Fruit fly (Drosophila melanogaster): ENCODE results near the gene mura.

Gene mura

dm6 chr3R:9493627-9494626, 57.7 kb downstream of the mura start, which contains the start of gene CG16779 (continued):
- TF ChIP-seq CG9932 (GFP tag; IDR thresholded peaks at IDR 0.05): no peak
- peak; percentile 100 for TF ChIP-seq cwo (GFP tag; optimal IDR thresholded peaks at IDR 0.05)
- no peak for TF ChIP-seq CG3726 (GFP tag; IDR thresholded peaks at IDR 0.05)
- TF ChIP-seq Hr78 (GFP tag; optimal IDR thresholded peaks at IDR 0.05): peak in 1 of 2 experiments; percentile 74
- TF ChIP-seq Usf (GFP tag; optimal IDR thresholded peaks at IDR 0.05): no peak
- peak; percentile 2 for TF ChIP-seq CG13296 (GFP tag; optimal IDR thresholded peaks at IDR 0.05)
- peak; percentile 90 for TF ChIP-seq crol (GFP tag; IDR thresholded peaks at IDR 0.05)
- TF ChIP-seq Ptx1 (GFP tag; IDR thresholded peaks at IDR 0.05): peak; percentile 60
- peak; percentile 45 for TF ChIP-seq PHDP (tag; optimal IDR thresholded peaks at IDR 0.05)
- TF ChIP-seq CG4854 (GFP tag; optimal IDR thresholded peaks at IDR 0.05): no peak
- TF ChIP-seq CG2199 (GFP tag; IDR thresholded peaks at IDR 0.05): no peak
- TF ChIP-seq CG7987 (GFP tag; optimal IDR thresholded peaks at IDR 0.05): peak; percentile 96
- no peak for TF ChIP-seq seq (GFP tag; IDR thresholded peaks at IDR 0.05)
- TF ChIP-seq Tbp (GFP tag; optimal IDR thresholded peaks at IDR 0.05): no peak
- no peak for TF ChIP-seq ken (GFP tag; IDR thresholded peaks at IDR 0.05)
- peak; percentile 59 for TF ChIP-seq CG30403 (GFP tag; optimal IDR thresholded peaks at IDR 0.05)
- TF ChIP-seq phol (tag; optimal IDR thresholded peaks at IDR 0.05): peak; percentile 61
- TF ChIP-seq tio (GFP tag; optimal IDR thresholded peaks at IDR 0.05): peak; percentile 50
- TF ChIP-seq CoRest (tag; optimal IDR thresholded peaks at IDR 0.05): peak; percentile 57
- TF ChIP-seq NK7.1 (GFP tag; optimal IDR thresholded peaks at IDR 0.05): no peak
- peak; percentile 20; the same call in 1 of the 2 replicates for TF ChIP-seq Bgb (GFP tag; IDR thresholded peaks at IDR 0.05; ENCODE audit: partially characterized antibody)
- no peak for TF ChIP-seq knrl (GFP tag; IDR thresholded peaks at IDR 0.05; ENCODE audit: partially characterized antibody)

- no peak for TF ChIP-seq MESR4 (GFP tag; optimal IDR thresholded peaks at IDR 0.05)
- TF ChIP-seq ranshi (GFP tag; IDR thresholded peaks at IDR 0.05): 0 out of 2 replicates have a peak, but pooled peaks have one; percentile 10
- TF ChIP-seq CG4404 (GFP tag; IDR thresholded peaks at IDR 0.05): no peak
- TF ChIP-seq row (GFP tag; IDR thresholded peaks at IDR 0.05): 0 out of 3 replicates have a peak, but pooled peaks have one; percentile 33
- peak; percentile 45 for TF ChIP-seq mirr (GFP tag; optimal IDR thresholded peaks at IDR 0.05)
- peak; percentile 13 for TF ChIP-seq sd (tag; optimal IDR thresholded peaks at IDR 0.05)
- no peak for TF ChIP-seq Lpt (GFP tag; optimal IDR thresholded peaks at IDR 0.05)
- 0 out of 2 replicates have a peak, but pooled peaks have one; percentile 13 for TF ChIP-seq seq (GFP tag; IDR thresholded peaks at IDR 0.05)
- no peak for TF ChIP-seq Atf6 (GFP tag; IDR thresholded peaks at IDR 0.05)
- peak; percentile 11 for TF ChIP-seq lab (GFP tag; optimal IDR thresholded peaks at IDR 0.05)
- TF ChIP-seq crol (GFP tag; IDR thresholded peaks at IDR 0.05): peak; percentile 65
- TF ChIP-seq yki (optimal IDR thresholded peaks at IDR 0.05): no peak
- peak; percentile 43 for TF ChIP-seq cg (GFP tag; optimal IDR thresholded peaks at IDR 0.05)
- no peak for TF ChIP-seq fd64A (GFP tag; optimal IDR thresholded peaks at IDR 0.05)
- TF ChIP-seq CG9932 (GFP tag; IDR thresholded peaks at IDR 0.05): 0 out of 2 replicates have a peak, but pooled peaks have one; percentile 25
- TF ChIP-seq CG18599 (GFP tag; optimal IDR thresholded peaks at IDR 0.05): peak; percentile 28
- no peak for TF ChIP-seq CG34376 (GFP tag; optimal IDR thresholded peaks at IDR 0.05)
- peak; percentile 52 for TF ChIP-seq Deaf1 (tag; optimal IDR thresholded peaks at IDR 0.05)
- TF ChIP-seq abd-A (tag; optimal IDR thresholded peaks at IDR 0.05): peak; percentile 95
- no peak for TF ChIP-seq CG3163 (GFP tag; optimal IDR thresholded peaks at IDR 0.05)
- no peak for TF ChIP-seq slp2 (GFP tag; optimal IDR thresholded peaks at IDR 0.05)
- TF ChIP-seq GATAe (GFP tag; conservative IDR thresholded peaks at IDR 0.05): no peak
- no peak for TF ChIP-seq Hr51 (GFP tag; optimal IDR thresholded peaks at IDR 0.05)
- TF ChIP-seq CHES-1-like (GFP tag; optimal IDR thresholded peaks at IDR 0.05): no peak
These were observed 59.5 kb downstream of the mura start for dm6 chr3R:9492100-9492499.
